Worm (Caenorhabditis elegans) whole organism, L2 larva: ENCODE measurements around the gene C52G5.2.

Experiments
- ama-1 ChIP-seq: fragments of 150-350 bp; optimal IDR thresholded peaks from 2 replicates; lab custom pipeline; 2018; ENCODE audit warnings: inconsistent platforms
- egl-27 ChIP-seq: sonication (generic microtip); optimal IDR thresholded peaks from 3 replicates; lab custom pipeline; 2017; ENCODE audit warnings: missing biosample characterization, missing genetic modification reagents, missing genetic modification characterization
- elt-3 ChIP-seq: sonication (generic microtip); optimal IDR thresholded peaks from 2 replicates; lab custom pipeline; 2017; ENCODE audit warnings: missing biosample characterization, missing genetic modification characterization
- lsy-2 ChIP-seq, 2 experiments: fragments of 150-350 bp in 1 of 2; sonication (generic microtip) in 1 of 2; optimal IDR thresholded peaks; 2 replicates each; lab custom pipeline; 2014 to 2017; ENCODE audit warnings: missing biosample characterization in 2 of 2, missing genetic modification characterization in 2 of 2
- mab-5 ChIP-seq: fragments of 150-350 bp; optimal IDR thresholded peaks from 2 replicates; lab custom pipeline; 2014; ENCODE audit warnings: missing biosample characterization, missing genetic modification characterization
- mdl-1 ChIP-seq, 2 experiments: fragments of 150-350 bp in 1 of 2; sonication (generic microtip) in 1 of 2; optimal IDR thresholded peaks; 2 replicates each; lab custom pipeline; 2017; ENCODE audit warnings: missing biosample characterization in 2 of 2, missing genetic modification characterization in 2 of 2
- nhr-11 ChIP-seq: fragments of 150-350 bp; optimal IDR thresholded peaks from 2 replicates; lab custom pipeline; 2014; ENCODE audit warnings: missing biosample characterization, missing genetic modification characterization
- nhr-23 ChIP-seq: fragments of 150-350 bp; optimal IDR thresholded peaks from 2 replicates; lab custom pipeline; 2014; ENCODE audit warnings: missing biosample characterization, missing genetic modification reagents, missing genetic modification characterization
- nhr-237 ChIP-seq: fragments of 150-350 bp; optimal IDR thresholded peaks from 2 replicates; lab custom pipeline; 2014; ENCODE audit warnings: missing biosample characterization, missing genetic modification characterization
- sem-4 ChIP-seq: fragments of 150-350 bp; optimal IDR thresholded peaks from 2 replicates; lab custom pipeline; 2014; ENCODE audit warnings: missing biosample characterization, missing genetic modification reagents, missing genetic modification characterization
- unc-62 ChIP-seq: fragments of 150-350 bp; optimal IDR thresholded peaks from 2 replicates; lab custom pipeline; 2014; ENCODE audit warnings: missing biosample characterization, missing genetic modification reagents, missing genetic modification characterization
- zag-1 ChIP-seq: fragments of 150-350 bp; optimal IDR thresholded peaks from 2 replicates; lab custom pipeline; 2014; ENCODE audit warnings: missing biosample characterization, missing genetic modification characterization

- TF ChIP-seq zag-1 (tag; lab: Kevin White, UChicago) (no peak), nhr-237 (tag; lab: Kevin White, UChicago) (no peak), nhr-11 (tag; lab: Kevin White, UChicago) (no peak), elt-3 (tag; lab: Kevin White, UChicago) (no peak), mdl-1 (tag; optimal IDR thresholded peaks at IDR 0.05; lab: Kevin White, UChicago) (peak; percentile 93), mab-5 (peak; percentile 24), egl-27 (tag; lab: Kevin White, UChicago) (peak; percentile 34), lsy-2 (tag; optimal IDR thresholded peaks at IDR 0.05; lab: Kevin White, UChicago) (peak in 1 of 2 experiments; percentile 57), nhr-23 (no peak), unc-62 (no peak), ama-1 (peak; percentile 30), sem-4 (tag; lab: Kevin White, UChicago) (no peak)
Observed at ce11 chrX:12876795-12877530, 33.9 kb downstream of the C52G5.2 start, which contains the start of gene bcat-1.
